Worm (Caenorhabditis elegans) whole organism, L4 larva: ENCODE data around the gene mig-15.

Experiments
- D1046.2 ChIP-seq: fragments of 200-800 bp; sonication (Bioruptor generic); IDR thresholded peaks from 2 replicates; pipeline ENCODE4 v1.3.6; 2022; ENCODE audit warnings: missing genetic modification characterization, missing compliant biosample characterization
- F26F4.8 ChIP-seq: fragments of 200-800 bp; sonication (Bioruptor generic); conservative IDR thresholded peaks from 2 replicates; pipeline ENCODE4 v1.3.6; 2022; ENCODE audit warnings: missing genetic modification characterization, missing compliant biosample characterization
- F37D6.2 ChIP-seq: sonication (generic microtip); optimal IDR thresholded peaks from 2 replicates; lab custom pipeline; 2016; ENCODE audit warnings: mild to moderate bottlenecking, missing genetic modification characterization, missing compliant biosample characterization
- R02D3.7 ChIP-seq: fragments of 150-350 bp; sonication (generic microtip); optimal IDR thresholded peaks from 3 replicates; lab custom pipeline; 2014; ENCODE audit warnings: missing biosample characterization, missing genetic modification characterization
- T26A8.4 ChIP-seq: fragments of 200-800 bp; sonication (Bioruptor generic); IDR thresholded peaks from 2 replicates; pipeline ENCODE4 v1.3.6; 2022; ENCODE audit warnings: missing genetic modification characterization, missing compliant biosample characterization
- Y5F2A.4 ChIP-seq: fragments of 200-800 bp; sonication (Bioruptor generic); optimal IDR thresholded peaks from 2 replicates; lab custom pipeline; 2018; ENCODE audit warnings: mild to moderate bottlenecking, missing genetic modification characterization, missing compliant biosample characterization
- ZK546.5 ChIP-seq, 2 experiments: sonication (generic microtip); optimal IDR thresholded peaks; 2 replicates each; lab custom pipeline; 2017; ENCODE audit warnings: missing biosample characterization in 2 of 2, missing genetic modification characterization in 2 of 2
- aha-1 ChIP-seq: fragments of 150-350 bp; peaks from one replicate; lab custom pipeline; 2014; ENCODE audit warnings: missing biosample characterization, missing genetic modification characterization
- ceh-44 ChIP-seq: fragments of 200-800 bp; sonication (Bioruptor generic); IDR thresholded peaks from 2 replicates; pipeline ENCODE4 v1.3.6; 2022; ENCODE audit warnings: missing genetic modification reagents, missing genetic modification characterization, missing compliant biosample characterization
- ceh-62 ChIP-seq: sonication (generic microtip); optimal IDR thresholded peaks from 2 replicates; lab custom pipeline; 2017; ENCODE audit warnings: missing biosample characterization, missing genetic modification characterization
- ceh-82 ChIP-seq: sonication (generic microtip); optimal IDR thresholded peaks from 2 replicates; lab custom pipeline; 2017; ENCODE audit warnings: missing biosample characterization, missing genetic modification characterization
- cey-2 ChIP-seq: sonication (generic microtip); optimal IDR thresholded peaks from 3 replicates; lab custom pipeline; 2017; ENCODE audit warnings: missing genetic modification characterization, mild to moderate bottlenecking, missing compliant biosample characterization, antibody characterized with exemption, borderline replicate concordance; ENCODE audit not compliant: insufficient read depth
- daf-16 ChIP-seq, 3 experiments: sonication (generic microtip); optimal IDR thresholded peaks; 2 replicates each; lab custom pipeline; 2016 to 2017; ENCODE audit warnings: missing genetic modification characterization in 3 of 3, missing genetic modification reagents in 3 of 3, mild to moderate bottlenecking in 2 of 3, missing compliant biosample characterization in 2 of 3, missing biosample characterization in 1 of 3, moderate library complexity in 1 of 3
- daf-8 ChIP-seq: fragments of 200-800 bp; sonication (Bioruptor generic); IDR thresholded peaks from 2 replicates; pipeline ENCODE4 v1.3.6; 2022; ENCODE audit warnings: missing genetic modification characterization, missing compliant biosample characterization
- dmd-6 ChIP-seq: fragments of 200-800 bp; sonication (Bioruptor generic); IDR thresholded peaks from 2 replicates; pipeline ENCODE4 v1.3.6; 2022; ENCODE audit warnings: missing genetic modification reagents, missing genetic modification characterization, missing compliant biosample characterization
- dmd-8 ChIP-seq: fragments of 200-800 bp; sonication (Bioruptor generic); IDR thresholded peaks from 2 replicates; pipeline ENCODE4 v1.3.6; 2022; ENCODE audit warnings: missing genetic modification characterization, missing compliant biosample characterization
- duxl-1 ChIP-seq: sonication (generic microtip); optimal IDR thresholded peaks from 2 replicates; lab custom pipeline; 2016; ENCODE audit warnings: mild to moderate bottlenecking, missing genetic modification characterization, moderate library complexity, missing compliant biosample characterization; ENCODE audit not compliant: poor library complexity
- dve-1 ChIP-seq: sonication (generic microtip); optimal IDR thresholded peaks from 2 replicates; lab custom pipeline; 2017; ENCODE audit warnings: antibody characterized with exemption, mild to moderate bottlenecking, missing genetic modification characterization, missing compliant biosample characterization; ENCODE audit not compliant: insufficient read depth
- egl-43 ChIP-seq: fragments of 200-800 bp; sonication (Bioruptor generic); IDR thresholded peaks from 2 replicates; pipeline ENCODE4 v1.3.6; 2022; ENCODE audit warnings: missing genetic modification reagents, missing genetic modification characterization, missing compliant biosample characterization
- hif-1 ChIP-seq, 2 experiments: sonication (generic microtip); optimal IDR thresholded peaks; 2 replicates each; lab custom pipeline; 2016 to 2017; ENCODE audit warnings: missing compliant biosample characterization in 2 of 2, missing genetic modification characterization in 2 of 2, missing genetic modification reagents in 2 of 2, missing genotype in 2 of 2, mild to moderate bottlenecking in 1 of 2
- hlh-11 ChIP-seq: fragments of 200-800 bp; sonication (Bioruptor generic); optimal IDR thresholded peaks from 2 replicates; lab custom pipeline; 2018; ENCODE audit warnings: mild to moderate bottlenecking, missing genetic modification characterization, missing compliant biosample characterization
- hlh-30 ChIP-seq: sonication (generic microtip); optimal IDR thresholded peaks from 2 replicates; lab custom pipeline; 2017; ENCODE audit warnings: antibody characterized with exemption, mild to moderate bottlenecking, missing genetic modification characterization, missing compliant biosample characterization; ENCODE audit not compliant: insufficient read depth
- hmg-1.1 ChIP-seq: fragments of 200-800 bp; sonication (Bioruptor generic); IDR thresholded peaks from 2 replicates; pipeline ENCODE4 v1.3.6; 2022; ENCODE audit warnings: missing genetic modification reagents, missing genetic modification characterization, missing compliant biosample characterization
- lim-7 ChIP-seq: fragments of 200-800 bp; sonication (Bioruptor generic); IDR thresholded peaks from 2 replicates; pipeline ENCODE4 v1.3.6; 2022; ENCODE audit warnings: missing genetic modification characterization, missing compliant biosample characterization
- lsy-2 ChIP-seq, 2 experiments: fragments of 150-350 bp in 1 of 2; sonication (generic microtip) in 1 of 2; optimal IDR thresholded peaks; 2 replicates each; lab custom pipeline; 2014 to 2017; ENCODE audit warnings: missing biosample characterization in 2 of 2, missing genetic modification characterization in 2 of 2
- madf-9 ChIP-seq: fragments of 200-800 bp; sonication (Bioruptor generic); conservative IDR thresholded peaks from 2 replicates; pipeline ENCODE4 v1.3.6; 2022; ENCODE audit warnings: missing genetic modification reagents, missing genetic modification characterization, missing compliant biosample characterization
- mep-1 ChIP-seq: fragments of 150-350 bp; sonication (generic microtip); optimal IDR thresholded peaks from 3 replicates; lab custom pipeline; 2014; ENCODE audit warnings: missing biosample characterization, missing genetic modification characterization
- mes-2 ChIP-seq: sonication (generic microtip); optimal IDR thresholded peaks from 2 replicates; lab custom pipeline; 2016; ENCODE audit warnings: missing genotype, mild to moderate bottlenecking, missing genetic modification characterization, missing compliant biosample characterization; ENCODE audit not compliant: poor library complexity, severe bottlenecking
- mxl-3 ChIP-seq: fragments of 200-800 bp; sonication (Bioruptor generic); optimal IDR thresholded peaks from 2 replicates; lab custom pipeline; 2018; ENCODE audit warnings: mild to moderate bottlenecking, missing genetic modification characterization, missing compliant biosample characterization
- nhr-11 ChIP-seq: fragments of 150-350 bp; optimal IDR thresholded peaks from 2 replicates; lab custom pipeline; 2014; ENCODE audit warnings: missing biosample characterization, missing genetic modification characterization
- nhr-111 ChIP-seq: fragments of 200-800 bp; sonication (Bioruptor generic); optimal IDR thresholded peaks from 2 replicates; lab custom pipeline; 2018; ENCODE audit warnings: mild to moderate bottlenecking, missing genetic modification characterization, missing compliant biosample characterization
- nhr-237 ChIP-seq: sonication (generic microtip); optimal IDR thresholded peaks from 2 replicates; lab custom pipeline; 2017; ENCODE audit warnings: missing biosample characterization, missing genetic modification characterization
- nhr-28 ChIP-seq: fragments of 150-350 bp; optimal IDR thresholded peaks from 2 replicates; lab custom pipeline; 2014; ENCODE audit warnings: missing biosample characterization, missing genetic modification characterization
- nhr-41 ChIP-seq: fragments of 200-800 bp; sonication (Bioruptor generic); IDR thresholded peaks from 2 replicates; pipeline ENCODE4 v1.3.6; 2022; ENCODE audit warnings: missing genetic modification reagents, missing genetic modification characterization, missing compliant biosample characterization
- nhr-48 ChIP-seq: sonication (generic microtip); optimal IDR thresholded peaks from 2 replicates; lab custom pipeline; 2016; ENCODE audit warnings: mild to moderate bottlenecking, missing genetic modification characterization, missing compliant biosample characterization
- nhr-6 ChIP-seq: fragments of 150-350 bp; optimal IDR thresholded peaks from 2 replicates; lab custom pipeline; 2014; ENCODE audit warnings: missing biosample characterization, missing genetic modification characterization
- nhr-76 ChIP-seq: fragments of 150-350 bp; optimal IDR thresholded peaks from 2 replicates; lab custom pipeline; 2014; ENCODE audit warnings: missing biosample characterization, missing genetic modification characterization
- php-3 ChIP-seq: fragments of 200-800 bp; sonication (Bioruptor generic); IDR thresholded peaks from 2 replicates; pipeline ENCODE4 v1.3.6; 2022; ENCODE audit warnings: missing genetic modification reagents, missing genetic modification characterization, missing compliant biosample characterization
- pqm-1 ChIP-seq: sonication (generic microtip); optimal IDR thresholded peaks from 2 replicates; lab custom pipeline; 2017; ENCODE audit warnings: missing biosample characterization, missing genetic modification characterization
- saeg-2 ChIP-seq: fragments of 200-800 bp; sonication (Bioruptor generic); IDR thresholded peaks from 2 replicates; pipeline ENCODE4 v1.3.6; 2022; ENCODE audit warnings: missing genetic modification reagents, missing genetic modification characterization, missing compliant biosample characterization
- snpc-4 ChIP-seq: fragments of 150-350 bp; optimal IDR thresholded peaks from 2 replicates; lab custom pipeline; 2014; ENCODE audit warnings: missing biosample characterization, missing genetic modification characterization
- tra-1 ChIP-seq: fragments of 200-800 bp; sonication (Bioruptor generic); IDR thresholded peaks from 2 replicates; pipeline ENCODE4 v1.3.6; 2022; ENCODE audit warnings: missing genetic modification reagents, missing genetic modification characterization, missing compliant biosample characterization
- zfp-2 ChIP-seq: sonication (generic microtip); optimal IDR thresholded peaks from 2 replicates; lab custom pipeline; 2016; ENCODE audit warnings: mild to moderate bottlenecking, missing genetic modification characterization, missing compliant biosample characterization

mig-15 gene

ce11 chrX:10395668-10396067 lies 32.8 kb downstream of the mig-15 start (continued):
- TF ChIP-seq hif-1 (tag; optimal IDR thresholded peaks at IDR 0.05; lab: Kevin White, UChicago) (no peak), lsy-2 (tag; optimal IDR thresholded peaks at IDR 0.05; lab: Kevin White, UChicago) (no peak), aha-1 (peak; percentile 92), hlh-11 (tag; lab: Kevin White, UChicago) (peak; percentile 65), dmd-8 (GFP tag; lab: Robert Waterston, UW) (no peak), mep-1 (tag; lab: Kevin White, UChicago) (peak; percentile 36), egl-43 (GFP tag; lab: Robert Waterston, UW) (peak; percentile 47; the same call in 1 of the 2 replicates), Y5F2A.4 (GFP tag; lab: Kevin White, UChicago) (no peak), nhr-11 (tag; lab: Kevin White, UChicago) (no peak), T26A8.4 (no peak), mxl-3 (GFP tag; lab: Kevin White, UChicago) (peak; percentile 24), ceh-82 (tag; lab: Kevin White, UChicago) (no peak)

ce11 chrX:10395177-10395576 lies 33.3 kb downstream of the mig-15 start:
- TF ChIP-seq saeg-2 (GFP tag; lab: Robert Waterston, UW) (no peak), nhr-111 (GFP tag; lab: Kevin White, UChicago) (no peak), aha-1 (peak; percentile 52), tra-1 (GFP tag; lab: Robert Waterston, UW) (no peak), zfp-2 (no peak), php-3 (GFP tag; lab: Robert Waterston, UW) (no peak), daf-8 (no peak), daf-16 (GFP tag; optimal IDR thresholded peaks at IDR 0.05; lab: Kevin White, UChicago) (no peak), daf-16 (tag; optimal IDR thresholded peaks at IDR 0.05; lab: Kevin White, UChicago) (peak; percentile 3), pqm-1 (tag; lab: Kevin White, UChicago) (peak; percentile 59), lim-7 (GFP tag; lab: Robert Waterston, UW) (no peak), nhr-237 (tag; lab: Kevin White, UChicago) (no peak), R02D3.7 (tag; lab: Kevin White, UChicago) (no peak), ceh-82 (tag; lab: Kevin White, UChicago) (no peak), ZK546.5 (tag; optimal IDR thresholded peaks at IDR 0.05; lab: Kevin White, UChicago) (no peak), dve-1 (tag; lab: Kevin White, UChicago) (peak; percentile 34), lsy-2 (tag; optimal IDR thresholded peaks at IDR 0.05; lab: Kevin White, UChicago) (no peak), cey-2 (tag; lab: Kevin White, UChicago) (no peak), F26F4.8 (GFP tag; lab: Robert Waterston, UW) (no peak), nhr-6 (tag; lab: Kevin White, UChicago) (no peak), D1046.2 (GFP tag; lab: Robert Waterston, UW) (no peak), madf-9 (GFP tag; lab: Robert Waterston, UW) (no peak)

- TF ChIP-seq hif-1 (tag; optimal IDR thresholded peaks at IDR 0.05; lab: Kevin White, UChicago) (no peak), hlh-11 (tag; lab: Kevin White, UChicago) (peak; percentile 72), nhr-11 (tag; lab: Kevin White, UChicago) (peak; percentile 65), nhr-41 (GFP tag; lab: Robert Waterston, UW) (peak; percentile 12; the same call in 1 of the 2 replicates), F37D6.2 (no peak), dmd-6 (GFP tag; lab: Robert Waterston, UW) (peak; percentile 48), mes-2 (no peak), nhr-28 (tag; lab: Kevin White, UChicago) (peak; percentile 41), lsy-2 (tag; optimal IDR thresholded peaks at IDR 0.05; lab: Kevin White, UChicago) (peak in 1 of 2 experiments; percentile 3), ceh-44 (no peak), php-3 (GFP tag; lab: Robert Waterston, UW) (no peak), hmg-1.1 (0 out of 2 replicates have a peak, but pooled peaks have one; percentile 40), hlh-30 (tag; lab: Kevin White, UChicago) (peak; percentile 12), nhr-48 (tag; lab: Kevin White, UChicago) (peak; percentile 20), ceh-62 (tag; lab: Kevin White, UChicago) (no peak), nhr-76 (tag; lab: Kevin White, UChicago) (no peak), daf-16 (GFP tag; optimal IDR thresholded peaks at IDR 0.05; lab: Kevin White, UChicago) (peak in 1 of 2 experiments; percentile 93), daf-16 (tag; optimal IDR thresholded peaks at IDR 0.05; lab: Kevin White, UChicago) (peak; percentile 4), snpc-4 (tag; lab: Kevin White, UChicago) (no peak), duxl-1 (tag; lab: Kevin White, UChicago) (no peak)
Measured at ce11 chrX:10394238-10394637, 34.2 kb downstream of the mig-15 start.
